Worm (Caenorhabditis elegans) whole organism, young adult: ENCODE measurements around the gene F27B10.1.
A peak's percentile ranks its signal among the peaks of the same experiment; 100 is the strongest.

Source experiments
- B0261.1 ChIP-seq: sonication (generic microtip); optimal IDR thresholded peaks from 2 replicates; lab custom pipeline; 2016; ENCODE audit warnings: mild to moderate bottlenecking, missing genetic modification characterization, moderate library complexity, missing compliant biosample characterization
- D2030.7 ChIP-seq: fragments of 200-800 bp; sonication (Bioruptor generic); IDR thresholded peaks from 2 replicates; pipeline ENCODE4 v1.3.6; 2022; ENCODE audit warnings: missing genetic modification reagents, missing genetic modification characterization, missing compliant biosample characterization
- F49E8.2 ChIP-seq: sonication (generic microtip); optimal IDR thresholded peaks from 3 replicates; lab custom pipeline; 2017; ENCODE audit warnings: missing genetic modification characterization, mild to moderate bottlenecking, missing compliant biosample characterization, antibody characterized with exemption, moderate library complexity; ENCODE audit not compliant: insufficient read depth
- K11D2.4 ChIP-seq: fragments of 200-800 bp; sonication (Bioruptor generic); IDR thresholded peaks from 2 replicates; pipeline ENCODE4 v1.3.6; 2022; ENCODE audit warnings: missing genetic modification reagents, missing genetic modification characterization, missing compliant biosample characterization
- T26A5.8 ChIP-seq: sonication (generic microtip); optimal IDR thresholded peaks from 2 replicates; lab custom pipeline; 2016; ENCODE audit warnings: missing genetic modification characterization, missing compliant biosample characterization
- Y95B8A.8 ChIP-seq: fragments of 200-800 bp; sonication (Bioruptor generic); IDR thresholded peaks from 2 replicates; pipeline ENCODE4 v1.3.6; 2022; ENCODE audit warnings: missing genetic modification reagents, missing genetic modification characterization, missing compliant biosample characterization
- ZK185.1 ChIP-seq: sonication (generic microtip); optimal IDR thresholded peaks from 2 replicates; lab custom pipeline; 2016; ENCODE audit warnings: mild to moderate bottlenecking, missing genetic modification characterization, missing compliant biosample characterization; ENCODE audit not compliant: poor library complexity, severe bottlenecking
- attf-3 ChIP-seq: fragments of 200-800 bp; sonication (Bioruptor generic); conservative IDR thresholded peaks from 2 replicates; pipeline ENCODE4 v1.3.6; 2022; ENCODE audit warnings: missing genetic modification reagents, missing genetic modification characterization, missing compliant biosample characterization
- attf-5 ChIP-seq: fragments of 200-800 bp; sonication (Bioruptor generic); optimal IDR thresholded peaks from 2 replicates; lab custom pipeline; 2018; ENCODE audit warnings: mild to moderate bottlenecking, missing genetic modification characterization, missing compliant biosample characterization
- cebp-1 ChIP-seq, 2 experiments: fragments of 200-800 bp in 1 of 2; sonication (Bioruptor generic) in 1 of 2; sonication (generic microtip) in 1 of 2; IDR thresholded peaks in 1 of 2; optimal IDR thresholded peaks in 1 of 2; 2 replicates each; pipeline versions ENCODE4 v1.3.6 to Lab custom; 2017 to 2022; ENCODE audit warnings: missing compliant biosample characterization in 2 of 2, missing genetic modification characterization in 2 of 2, mild to moderate bottlenecking in 1 of 2, missing genetic modification reagents in 1 of 2, moderate library complexity in 1 of 2
- die-1 ChIP-seq: sonication (generic microtip); optimal IDR thresholded peaks from 2 replicates; lab custom pipeline; 2016; ENCODE audit warnings: missing genotype, mild to moderate bottlenecking, missing genetic modification characterization, missing compliant biosample characterization
- dpff-1 ChIP-seq: sonication (generic microtip); optimal IDR thresholded peaks from 2 replicates; lab custom pipeline; 2017; ENCODE audit warnings: mild to moderate bottlenecking, missing genetic modification characterization, missing compliant biosample characterization
- efl-1 ChIP-seq: fragments of 150-350 bp; optimal IDR thresholded peaks from 2 replicates; lab custom pipeline; 2014; ENCODE audit warnings: missing biosample characterization, missing genetic modification reagents, missing genetic modification characterization
- hlh-12 ChIP-seq: sonication (generic microtip); optimal IDR thresholded peaks from 2 replicates; lab custom pipeline; 2016; ENCODE audit warnings: missing genetic modification characterization, missing compliant biosample characterization
- hmg-1.2 ChIP-seq: fragments of 200-800 bp; sonication (Bioruptor generic); IDR thresholded peaks from 2 replicates; pipeline ENCODE4 v1.3.6; 2022; ENCODE audit warnings: missing genetic modification reagents, missing genetic modification characterization, missing compliant biosample characterization
- hrde-1 ChIP-seq: sonication (generic microtip); optimal IDR thresholded peaks from 2 replicates; lab custom pipeline; 2016; ENCODE audit warnings: missing genetic modification characterization, mild to moderate bottlenecking, missing compliant biosample characterization, moderate library complexity, missing genotype, missing genetic modification reagents, borderline replicate concordance
- let-526 ChIP-seq: fragments of 200-800 bp; sonication (Bioruptor generic); IDR thresholded peaks from 2 replicates; pipeline ENCODE4 v1.3.6; 2022; ENCODE audit warnings: missing genetic modification reagents, missing genetic modification characterization, missing compliant biosample characterization
- lin-26 ChIP-seq: fragments of 200-800 bp; sonication (Bioruptor generic); IDR thresholded peaks from 2 replicates; pipeline ENCODE4 v1.3.6; 2022; ENCODE audit warnings: missing genetic modification reagents, missing genetic modification characterization, missing compliant biosample characterization
- madf-6 ChIP-seq: fragments of 200-800 bp; sonication (Bioruptor generic); IDR thresholded peaks from 2 replicates; pipeline ENCODE4 v1.3.6; 2022; ENCODE audit warnings: missing genetic modification reagents, missing genetic modification characterization, missing compliant biosample characterization
- mcd-1 ChIP-seq: fragments of 200-800 bp; sonication (Bioruptor generic); IDR thresholded peaks from 2 replicates; pipeline ENCODE4 v1.3.6; 2022; ENCODE audit warnings: missing genetic modification reagents, missing genetic modification characterization, missing compliant biosample characterization
- nfya-1 ChIP-seq: sonication (generic microtip); optimal IDR thresholded peaks from 2 replicates; lab custom pipeline; 2017; ENCODE audit warnings: antibody characterized with exemption, missing compliant biosample characterization, missing genetic modification characterization, borderline replicate concordance; ENCODE audit not compliant: insufficient read depth
- nhr-80 ChIP-seq: sonication (generic microtip); optimal IDR thresholded peaks from 2 replicates; lab custom pipeline; 2016; ENCODE audit warnings: missing genetic modification characterization, missing compliant biosample characterization
- pbrm-1 ChIP-seq: fragments of 200-800 bp; sonication (Bioruptor generic); IDR thresholded peaks from 2 replicates; pipeline ENCODE4 v1.3.6; 2022; ENCODE audit warnings: missing genetic modification reagents, missing genetic modification characterization, missing compliant biosample characterization
- repo-1 ChIP-seq: sonication (generic microtip); optimal IDR thresholded peaks from 2 replicates; lab custom pipeline; 2017; ENCODE audit warnings: mild to moderate bottlenecking, missing genetic modification characterization, missing compliant biosample characterization
- rpc-1 ChIP-seq, 2 experiments: fragments of 150-350 bp in 1 of 2; sonication (generic microtip) in 1 of 2; optimal IDR thresholded peaks; 2 replicates each; lab custom pipeline; 2014 to 2018; ENCODE audit warnings: missing biosample characterization in 1 of 2, missing genetic modification characterization in 1 of 2, missing genetic modification reagents in 1 of 2, missing genotype in 1 of 2
- sdz-38 ChIP-seq: sonication (generic microtip); optimal IDR thresholded peaks from 2 replicates; lab custom pipeline; 2016; ENCODE audit warnings: missing genotype, missing genetic modification characterization, missing compliant biosample characterization
- snpc-3.4 ChIP-seq: sonication (generic microtip); optimal IDR thresholded peaks from 2 replicates; lab custom pipeline; 2017; ENCODE audit warnings: missing genetic modification characterization, mild to moderate bottlenecking, missing compliant biosample characterization, antibody characterized with exemption, moderate library complexity, missing genotype, missing genetic modification reagents
- snpc-4 ChIP-seq, 5 experiments: fragments of 150-350 bp in 1 of 5; sonication (generic microtip) in 4 of 5; optimal IDR thresholded peaks; 2 replicates each; lab custom pipeline; 2014 to 2018; ENCODE audit warnings: missing genetic modification characterization in 5 of 5, missing biosample characterization in 3 of 5, antibody characterized with exemption in 2 of 5, mild to moderate bottlenecking in 2 of 5, missing compliant biosample characterization in 2 of 5, missing genotype in 2 of 5, moderate library complexity in 2 of 5, missing genetic modification reagents in 1 of 5
- tbp1 ChIP-seq: fragments of 200-800 bp; sonication (Bioruptor generic); optimal IDR thresholded peaks from 2 replicates; lab custom pipeline; 2018; ENCODE audit warnings: mild to moderate bottlenecking, missing genetic modification characterization, missing compliant biosample characterization
- xnd-1 ChIP-seq: sonication (generic microtip); optimal IDR thresholded peaks from 2 replicates; lab custom pipeline; 2016; ENCODE audit warnings: missing genotype, missing genetic modification reagents, missing genetic modification characterization, missing compliant biosample characterization
- zim-3 ChIP-seq: sonication (generic microtip); optimal IDR thresholded peaks from 2 replicates; lab custom pipeline; 2017; ENCODE audit warnings: mild to moderate bottlenecking, missing genetic modification characterization, moderate library complexity, missing compliant biosample characterization
- ztf-25 ChIP-seq: fragments of 200-800 bp; sonication (Bioruptor generic); IDR thresholded peaks from 2 replicates; pipeline ENCODE4 v1.3.6; 2022; ENCODE audit warnings: missing genetic modification reagents, missing genetic modification characterization, missing compliant biosample characterization

Gene F27B10.1

ce11 chrV:7068861-7069260 lies 3.5 kb upstream of the F27B10.1 start:
- no peak for TF ChIP-seq attf-5 (GFP tag; lab: Kevin White, UChicago)
- no peak for TF ChIP-seq K11D2.4 (GFP tag; lab: Robert Waterston, UW)

ce11 chrV:7069605-7070004 lies 2.8 kb upstream of the F27B10.1 start:
- TF ChIP-seq T26A5.8 (tag; lab: Kevin White, UChicago) = no peak
- no peak for TF ChIP-seq nfya-1 (tag; lab: Kevin White, UChicago)
- no peak for TF ChIP-seq snpc-3.4
- TF ChIP-seq lin-26 (GFP tag; lab: Robert Waterston, UW) = peak; percentile 55; the same call in 1 of the 2 replicates
- TF ChIP-seq madf-6 (GFP tag; lab: Robert Waterston, UW) = 0 out of 2 replicates have a peak, but pooled peaks have one; percentile 11
- peak; percentile 53 for TF ChIP-seq rpc-1 (optimal IDR thresholded peaks at IDR 0.05; lab: Kevin White, UChicago)
- peak; percentile 68 for TF ChIP-seq rpc-1 (tag; optimal IDR thresholded peaks at IDR 0.05; lab: Kevin White, UChicago)
- no peak for TF ChIP-seq snpc-4 (GFP tag; optimal IDR thresholded peaks at IDR 0.05; lab: Kevin White, UChicago)
- TF ChIP-seq snpc-4 (tag; optimal IDR thresholded peaks at IDR 0.05; lab: Kevin White, UChicago) = peak in 1 of 4 experiments; percentile 8
- no peak for TF ChIP-seq repo-1
- no peak for TF ChIP-seq efl-1 (GFP tag; lab: Kevin White, UChicago)
- no peak for TF ChIP-seq Y95B8A.8
- TF ChIP-seq let-526 (GFP tag; lab: Robert Waterston, UW) = no peak
- no peak for TF ChIP-seq D2030.7 (GFP tag; lab: Robert Waterston, UW)
- TF ChIP-seq tbp1 = peak; percentile 85
- no peak for TF ChIP-seq F49E8.2
- 0 out of 2 replicates have a peak, but pooled peaks have one; percentile 10 for TF ChIP-seq hmg-1.2 (GFP tag; lab: Robert Waterston, UW)
- TF ChIP-seq mcd-1 (GFP tag; lab: Robert Waterston, UW) = no peak
- TF ChIP-seq ztf-25 (GFP tag; lab: Robert Waterston, UW) = 0 out of 2 replicates have a peak, but pooled peaks have one; percentile 40
- no peak for TF ChIP-seq xnd-1
- peak; percentile 64 for TF ChIP-seq B0261.1

- TF ChIP-seq nfya-1 (tag; lab: Kevin White, UChicago) (no peak), dpff-1 (tag; lab: Kevin White, UChicago) (no peak), T26A5.8 (tag; lab: Kevin White, UChicago) (no peak), attf-3 (no peak), hrde-1 (tag; lab: Kevin White, UChicago) (no peak), pbrm-1 (GFP tag; lab: Robert Waterston, UW) (no peak), die-1 (tag; lab: Kevin White, UChicago) (no peak), nhr-80 (tag; lab: Kevin White, UChicago) (peak; percentile 80)
Measured at ce11 chrV:7075646-7076045, 3.2 kb downstream of the F27B10.1 start, which contains the start of gene npa-1. Gene npa-1 (plus strand): TSS chrV:7075787.

- TF ChIP-seq sdz-38 (tag; lab: Kevin White, UChicago) = no peak
- 0 out of 2 replicates have a peak, but pooled peaks have one; percentile 11 for TF ChIP-seq cebp-1 (GFP tag; IDR thresholded peaks at IDR 0.05; lab: Robert Waterston, UW)
- TF ChIP-seq cebp-1 (tag; optimal IDR thresholded peaks at IDR 0.05; lab: Kevin White, UChicago) = peak; percentile 6
- TF ChIP-seq ZK185.1 (tag; lab: Kevin White, UChicago) = peak; percentile 32
- no peak for TF ChIP-seq hlh-12 (tag; lab: Kevin White, UChicago)
- no peak for TF ChIP-seq zim-3 (tag; lab: Kevin White, UChicago)
Measured at ce11 chrV:7076161-7076560, 3.8 kb downstream of the F27B10.1 start.
